Fruit fly (Drosophila melanogaster): ENCODE results near the gene MED31.

The MED31 gene

DNA sequence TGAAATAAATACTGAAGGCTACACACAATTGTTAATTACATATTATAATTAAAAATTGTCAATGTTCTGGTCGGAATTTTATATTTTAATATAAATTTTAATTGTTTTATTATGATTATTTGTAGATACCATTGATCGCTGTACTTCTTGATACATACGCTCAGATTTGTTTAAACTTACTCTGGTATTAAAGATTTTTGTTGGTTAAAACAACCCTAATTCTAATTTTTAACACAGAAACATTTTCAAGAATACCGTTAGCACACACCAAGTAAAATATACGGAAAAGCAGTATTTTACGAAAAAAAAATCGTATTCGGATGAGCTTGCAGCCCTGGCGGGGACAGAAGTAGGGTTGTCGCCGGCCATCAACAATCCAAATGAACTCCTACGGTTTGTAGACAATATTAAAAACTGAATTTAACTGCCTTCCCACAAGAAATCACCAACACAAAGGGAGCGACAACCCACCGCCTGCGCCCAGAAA is at the start of gene MED31, which contains the start of the genes CG9775 and slx1:
Gene MED31, plus strand, starts transcription at position 348 of the 487 bp plus-strand sequence.
Gene CG9775, minus strand, starts transcription at position 223 of the 487 bp plus-strand sequence.
Gene slx1, plus strand, starts transcription at position 348 of the 487 bp plus-strand sequence.
- no peak for TF ChIP-seq CG8478 (optimal IDR thresholded peaks at IDR 0.05)
- TF ChIP-seq CTCF (optimal IDR thresholded peaks at IDR 0.05) = no peak

DNA sequence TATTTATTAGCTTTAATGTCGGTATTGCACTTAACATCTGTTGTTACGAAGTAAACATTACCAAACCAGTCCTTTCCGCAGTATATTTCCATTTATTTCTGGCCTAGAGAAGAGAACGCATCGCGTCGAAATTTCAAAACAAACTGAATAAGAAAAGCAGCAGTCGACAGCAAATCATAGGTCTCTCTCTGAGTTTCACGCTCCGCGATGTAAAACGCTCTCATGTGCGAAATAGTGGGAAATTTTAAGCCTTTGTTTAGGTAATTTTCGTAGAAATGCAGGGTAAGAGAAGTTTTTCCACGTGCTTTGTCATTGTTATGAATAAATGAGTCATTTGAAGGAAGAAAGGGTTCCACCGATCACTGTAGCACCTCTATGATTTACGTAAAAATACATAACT is 42.1 kb upstream of the MED31 start:
- TF ChIP-seq CTCF (optimal IDR thresholded peaks at IDR 0.05) = no peak
- TF ChIP-seq CG8478 (optimal IDR thresholded peaks at IDR 0.05) = no peak

DNA sequence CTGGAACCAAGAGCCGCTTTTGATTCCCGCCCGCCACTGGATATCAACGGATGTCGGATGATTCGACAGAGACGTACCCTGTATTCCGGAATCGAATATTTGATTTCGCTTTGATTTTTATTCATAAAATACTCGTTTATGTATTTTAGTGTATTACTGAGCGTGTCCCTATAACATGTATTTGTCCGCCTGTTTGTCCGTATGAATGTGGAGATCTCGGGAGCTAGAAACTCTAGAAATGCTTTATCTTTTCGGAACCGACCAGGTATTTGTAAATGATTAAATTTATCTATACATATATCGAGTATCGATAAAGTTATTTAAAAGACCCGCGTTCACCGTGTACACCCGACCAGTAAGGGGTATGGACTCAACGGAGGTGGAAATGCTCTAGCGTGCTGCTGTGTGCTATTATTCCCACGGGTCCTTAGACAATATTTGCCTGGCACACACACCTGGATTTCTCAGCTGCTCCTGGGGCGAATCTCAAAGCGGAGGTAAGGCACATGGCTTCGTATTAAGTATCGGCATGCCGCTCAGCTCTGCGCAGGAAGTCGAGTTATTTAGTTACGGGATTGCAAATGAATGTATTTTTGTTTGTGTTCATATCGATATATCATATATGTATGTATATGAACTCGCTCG is 39.8 kb upstream of the MED31 start:
- TF ChIP-seq CTCF (optimal IDR thresholded peaks at IDR 0.05) (no peak), CG8478 (optimal IDR thresholded peaks at IDR 0.05) (no peak)

DNA sequence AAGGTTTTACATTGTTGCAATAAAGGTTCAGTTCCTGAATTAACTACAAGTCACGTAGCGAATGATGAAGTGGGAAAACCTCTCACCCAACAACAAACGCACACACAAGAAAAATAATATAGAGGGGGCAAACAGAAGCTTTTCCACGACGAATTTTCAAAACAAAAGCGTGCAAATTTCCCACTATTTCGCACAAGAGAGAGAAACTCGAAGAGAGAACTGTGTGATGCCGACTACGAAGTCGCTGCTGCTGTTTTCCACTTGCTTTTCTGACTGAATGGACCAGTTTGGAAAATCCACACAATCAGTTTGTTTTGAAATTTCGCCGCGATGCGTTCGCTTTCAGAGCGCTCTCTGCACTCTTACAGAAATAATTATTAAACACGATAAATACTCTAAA is 29.2 kb upstream of the MED31 start, which contains the start of gene 5-HT2A:
Gene 5-HT2A, plus strand, starts transcription at position 301 of the 400 bp plus-strand sequence.
- no peak for TF ChIP-seq CTCF (optimal IDR thresholded peaks at IDR 0.05)
- no peak for TF ChIP-seq CG8478 (optimal IDR thresholded peaks at IDR 0.05)

DNA sequence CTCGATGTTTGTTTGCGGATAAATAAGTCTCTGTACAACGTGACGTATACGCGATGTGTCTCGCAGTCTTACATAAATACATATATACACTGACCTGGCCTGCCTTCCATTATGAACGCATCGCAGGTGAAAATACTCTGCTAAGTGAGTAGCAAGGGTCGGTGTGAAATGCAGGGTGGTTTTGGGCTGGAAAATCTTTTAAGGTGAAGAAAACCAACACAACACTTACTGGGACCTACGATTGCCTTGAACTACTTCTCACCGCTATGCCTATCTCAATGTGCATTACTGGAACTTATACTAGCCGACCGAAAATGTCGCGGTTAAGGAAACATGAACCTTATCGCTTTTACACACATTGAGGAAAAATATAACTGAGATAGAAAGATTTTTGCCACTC is 25.6 kb upstream of the MED31 start:
- TF ChIP-seq CG8478 (optimal IDR thresholded peaks at IDR 0.05) (no peak), CTCF (optimal IDR thresholded peaks at IDR 0.05) (no peak)

DNA sequence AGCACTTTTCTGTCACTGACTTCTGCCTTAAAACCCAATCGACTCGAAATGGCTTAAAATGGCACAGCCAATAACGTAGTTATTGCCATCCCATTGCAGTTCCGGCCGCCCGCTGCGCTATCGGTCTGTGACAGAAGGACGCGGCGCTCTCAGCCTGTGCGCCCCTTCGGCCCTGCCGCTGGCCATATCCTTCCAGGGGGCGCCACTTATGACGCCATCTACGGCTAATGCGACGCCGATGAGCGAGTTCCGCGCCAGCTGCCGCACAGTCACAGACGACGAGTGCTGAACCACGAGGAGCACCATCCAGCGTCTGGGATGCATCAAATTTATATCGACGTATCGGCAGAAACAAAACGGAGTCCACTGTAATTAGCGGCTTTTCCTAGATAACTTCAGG is 9.1 kb upstream of the MED31 start:
- TF ChIP-seq CTCF (optimal IDR thresholded peaks at IDR 0.05) (peak; percentile 59 to 76), CG8478 (optimal IDR thresholded peaks at IDR 0.05) (no peak)

DNA sequence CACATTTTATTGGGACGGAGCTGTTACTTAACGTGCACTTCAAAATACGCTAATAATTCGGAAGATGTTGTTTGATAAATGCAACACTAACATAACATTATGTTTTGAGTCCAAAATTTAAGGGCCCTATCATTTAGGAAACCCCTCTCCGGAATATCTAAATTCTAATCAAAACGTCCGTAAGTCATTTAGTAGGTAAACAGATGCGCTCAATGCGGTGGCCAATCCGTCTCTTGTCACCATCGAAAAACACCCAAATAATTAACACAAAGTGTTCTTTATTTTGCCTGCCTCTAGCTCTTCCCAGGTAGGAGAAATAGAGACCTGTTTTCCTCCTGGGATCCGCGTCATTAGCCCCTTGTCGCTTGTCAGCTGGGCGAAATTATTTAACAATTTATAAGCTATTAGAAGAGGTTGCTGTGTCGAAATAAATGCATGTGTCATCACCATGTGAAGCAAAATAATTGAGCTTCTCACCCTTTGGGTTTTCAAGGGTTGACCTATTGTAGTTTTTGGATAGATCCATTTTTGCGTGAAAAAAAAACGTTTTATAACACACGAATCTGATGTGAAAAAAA is 7.3 kb upstream of the MED31 start:
- TF ChIP-seq CTCF (optimal IDR thresholded peaks at IDR 0.05) (no peak), CG8478 (optimal IDR thresholded peaks at IDR 0.05) (no peak)

DNA sequence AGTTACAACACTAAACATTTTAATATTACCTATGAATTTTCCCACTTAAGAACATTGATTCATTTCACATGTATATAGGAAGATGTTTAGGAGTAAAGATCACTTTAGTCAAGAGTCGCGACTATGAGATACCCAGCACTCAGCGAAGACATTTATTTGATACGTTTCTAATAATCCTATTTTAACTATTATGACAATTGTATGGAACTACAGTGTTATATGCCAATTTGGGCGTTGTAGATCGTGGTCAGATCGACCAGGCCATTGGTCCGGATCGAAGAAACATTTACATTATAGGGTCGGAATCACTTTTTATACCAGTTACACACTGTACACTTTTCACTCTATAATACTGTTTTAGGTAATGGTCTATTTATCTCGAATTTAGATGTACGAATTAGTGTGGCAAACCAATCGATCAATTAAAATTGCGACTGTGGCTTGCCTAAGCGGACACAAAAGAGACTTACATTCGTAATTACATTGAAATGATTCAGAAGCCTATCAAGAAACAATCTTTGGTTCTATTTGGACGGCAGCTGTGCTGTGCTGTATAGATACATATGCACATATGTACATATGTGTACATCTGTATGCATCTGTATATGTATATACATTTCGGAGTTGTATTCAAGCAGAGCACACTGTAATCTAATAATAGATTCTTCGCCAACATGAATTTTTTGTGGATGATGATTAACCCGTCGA is 1.1 kb upstream of the MED31 start:
- TF ChIP-seq CTCF (optimal IDR thresholded peaks at IDR 0.05) (no peak), CG8478 (optimal IDR thresholded peaks at IDR 0.05) (no peak)

DNA sequence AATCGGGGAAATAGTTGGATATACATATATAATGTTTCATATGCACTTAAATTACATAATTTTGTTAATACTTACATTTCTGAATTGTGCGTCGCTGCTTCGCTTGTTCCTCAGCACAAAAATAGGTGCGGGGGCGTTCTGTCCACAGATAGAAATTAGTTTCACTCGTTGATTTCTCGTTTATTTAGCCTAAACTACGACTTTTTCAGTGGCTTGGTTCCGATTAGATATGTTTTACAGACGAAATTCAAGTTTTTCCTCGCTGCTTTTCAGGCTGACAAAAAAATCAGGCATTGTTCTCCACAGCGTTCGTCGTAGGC is 549 bp upstream of the MED31 start:
- no peak for TF ChIP-seq CTCF (optimal IDR thresholded peaks at IDR 0.05)

DNA sequence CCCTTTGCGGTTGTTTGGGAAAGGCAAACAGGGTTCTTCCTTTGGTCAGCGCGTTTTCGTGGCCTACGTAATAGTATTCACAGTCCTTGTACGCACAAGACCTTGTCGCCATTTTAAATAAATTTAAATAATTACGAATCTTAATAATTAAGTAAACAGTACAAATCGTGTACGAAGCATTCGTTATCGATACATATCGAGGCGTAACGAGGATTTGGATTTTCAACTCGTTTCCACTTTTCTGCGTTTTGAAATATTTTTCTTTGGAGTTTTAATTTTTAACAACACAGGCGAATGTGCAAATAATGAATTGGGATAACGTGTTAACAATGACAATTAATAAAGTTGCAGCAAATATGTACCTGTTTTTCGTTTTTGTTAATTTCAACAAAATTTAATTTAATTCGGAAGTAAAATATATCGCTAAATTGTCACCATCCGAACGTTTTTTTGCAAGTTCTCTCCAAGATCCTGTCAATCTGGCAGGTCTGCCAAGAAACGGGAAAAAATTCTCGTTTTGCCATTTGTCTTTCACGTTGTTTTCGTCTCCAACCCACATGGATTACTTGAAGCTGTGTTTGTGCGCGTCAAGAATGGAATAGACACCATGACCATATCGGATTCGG is 3.8 kb downstream of the MED31 start, which contains the start of the genes Dlip2 and rpk:
Gene Dlip2, minus strand, starts transcription at position 199 of the 626 bp plus-strand sequence.
Gene rpk, plus strand, starts transcription at position 525 of the 626 bp plus-strand sequence.
- TF ChIP-seq CTCF (optimal IDR thresholded peaks at IDR 0.05) (no peak), CG8478 (optimal IDR thresholded peaks at IDR 0.05) (no peak)

DNA sequence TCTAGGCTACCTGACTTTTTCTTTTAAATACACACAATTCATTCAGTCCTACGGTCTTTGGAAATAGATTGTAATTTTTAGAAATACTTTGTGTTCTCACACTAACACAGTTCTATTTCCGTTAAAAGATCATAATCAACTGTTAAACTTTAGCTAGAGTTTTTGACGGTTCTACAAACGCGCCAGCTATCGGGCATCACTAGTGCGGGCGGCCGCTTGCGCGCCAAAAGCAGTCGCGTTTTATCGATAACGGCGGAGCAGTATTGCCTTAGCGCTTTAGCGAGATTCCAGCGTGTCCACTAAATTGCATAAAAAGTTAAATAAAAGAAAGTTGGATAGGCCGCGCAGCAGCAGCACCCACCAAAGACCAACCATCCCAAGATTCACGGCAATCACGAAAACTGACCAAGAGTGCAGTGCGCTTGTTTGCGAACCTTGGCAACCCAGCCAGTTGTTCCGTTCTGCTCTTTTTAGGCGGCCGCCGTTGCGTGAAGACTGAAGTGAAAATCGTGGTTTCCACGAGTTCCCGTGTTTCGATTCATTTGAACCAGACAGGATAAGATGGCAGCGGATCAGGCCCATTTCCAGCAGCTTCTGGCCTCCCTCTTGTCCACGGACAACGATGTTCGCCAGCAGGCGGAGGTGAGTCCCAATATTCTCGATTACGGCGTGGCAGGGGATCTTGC is 7.5 kb downstream of the MED31 start, which contains the start of gene Karybeta3:
Gene Karybeta3, plus strand, starts transcription at position 51 of the 686 bp plus-strand sequence.
- TF ChIP-seq CTCF (optimal IDR thresholded peaks at IDR 0.05) (peak in 1 of 2 experiments; percentile 55), CG8478 (optimal IDR thresholded peaks at IDR 0.05) (no peak)

DNA sequence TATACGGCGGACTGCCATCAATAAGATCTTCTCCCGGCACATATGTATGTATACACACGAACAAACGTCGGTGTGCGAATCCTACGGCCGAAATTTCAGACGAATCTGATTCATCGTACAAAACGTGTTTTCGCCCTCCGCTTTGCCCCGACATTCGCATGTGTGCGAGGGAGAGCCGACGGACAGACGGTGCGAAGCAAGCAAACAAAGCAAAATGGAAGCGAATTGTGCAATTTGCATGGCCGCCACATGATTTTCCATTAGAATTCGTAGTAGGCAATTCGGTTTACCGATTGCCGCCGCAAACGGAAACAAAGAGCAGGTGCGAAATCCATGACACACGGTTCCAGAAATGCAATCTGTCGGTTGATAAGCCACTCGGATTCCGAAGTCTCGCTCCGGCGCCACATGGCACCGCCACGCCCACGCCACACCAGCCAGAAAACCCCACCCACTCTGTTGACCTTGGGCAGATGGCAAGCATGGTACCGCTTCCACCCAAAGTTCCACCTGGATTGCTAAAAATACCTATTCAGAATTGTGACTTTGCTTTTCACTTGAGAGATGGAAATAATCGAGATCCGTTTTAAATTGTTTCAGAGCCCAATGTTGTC is 8.2 kb downstream of the MED31 start:
- no peak for TF ChIP-seq CG8478 (optimal IDR thresholded peaks at IDR 0.05)
- TF ChIP-seq CTCF (optimal IDR thresholded peaks at IDR 0.05) = no peak

DNA sequence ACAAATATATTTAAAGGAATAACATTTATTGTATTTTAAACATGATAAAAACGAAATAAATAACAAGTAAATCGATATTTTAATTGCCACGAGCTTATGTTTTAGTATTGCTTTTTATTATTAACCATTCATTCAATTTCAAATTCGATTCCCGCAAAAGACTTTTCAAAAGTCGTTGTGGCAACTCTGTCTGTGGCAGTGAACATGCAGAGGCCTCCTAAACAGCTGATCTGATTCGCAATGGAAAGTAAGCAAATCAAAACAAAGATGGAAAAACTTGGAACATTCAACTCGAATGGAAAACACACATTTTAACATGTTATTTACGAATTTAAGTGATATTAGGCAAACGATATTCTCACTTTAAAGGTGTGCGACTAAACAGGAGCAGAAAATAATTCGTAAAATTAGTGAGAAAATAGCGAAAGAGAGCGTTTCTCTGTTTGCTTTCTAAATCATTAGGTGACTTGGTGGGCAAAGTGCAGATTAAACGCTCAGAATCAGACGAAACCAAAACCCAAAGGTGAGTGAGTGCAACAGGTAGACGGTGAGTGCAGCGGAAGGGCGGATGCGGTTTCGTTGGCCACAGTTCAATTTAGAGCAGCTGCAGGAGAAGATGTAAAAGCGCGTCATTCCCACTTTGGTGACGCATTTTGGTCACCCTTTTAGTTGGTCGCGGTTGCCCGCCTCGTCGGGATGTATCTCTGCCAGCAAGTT is 13.0 kb downstream of the MED31 start, which contains the start of gene spartin:
Gene spartin, plus strand, starts transcription at position 244 of the 717 bp plus-strand sequence.
- TF ChIP-seq CTCF (optimal IDR thresholded peaks at IDR 0.05) = no peak
- TF ChIP-seq CG8478 (optimal IDR thresholded peaks at IDR 0.05) = no peak
